Worm (Caenorhabditis elegans): ENCODE results near the gene tag-340.
A peak's percentile ranks its signal among the peaks of the same experiment; 100 is the strongest.

tag-340 gene

ce11 chrIII:4917960-4918712, 17.8 kb downstream of the tag-340 start, which contains the start of gene rpb-8 (continued):
- TF ChIP-seq dve-1 (tag; optimal IDR thresholded peaks at IDR 0.05; ENCODE audit: insufficient read depth): peak; percentile 9
- no peak for TF ChIP-seq nhr-28 (tag; optimal IDR thresholded peaks at IDR 0.05)
- no peak for TF ChIP-seq egl-27 (tag; optimal IDR thresholded peaks at IDR 0.05)
- TF ChIP-seq ceh-82 (tag; optimal IDR thresholded peaks at IDR 0.05): no peak
- no peak for TF ChIP-seq nhr-237 (tag; optimal IDR thresholded peaks at IDR 0.05)
- no peak for TF ChIP-seq lin-15B (tag; optimal IDR thresholded peaks at IDR 0.05)
- TF ChIP-seq daf-16 (GFP tag; optimal IDR thresholded peaks at IDR 0.05): no peak
- peak; percentile 44 for TF ChIP-seq daf-16 (tag; optimal IDR thresholded peaks at IDR 0.05)
- no peak for TF ChIP-seq ztf-7 (tag; optimal IDR thresholded peaks at IDR 0.05)
- TF ChIP-seq mes-2 (tag; optimal IDR thresholded peaks at IDR 0.05; ENCODE audit: poor library complexity, severe bottlenecking): peak; percentile 76
- TF ChIP-seq ceh-44 (GFP tag; IDR thresholded peaks at IDR 0.05): no peak
- no peak for TF ChIP-seq F37D6.2 (tag; optimal IDR thresholded peaks at IDR 0.05)
- 0 out of 2 replicates have a peak, but pooled peaks have one; percentile 34 for TF ChIP-seq dmd-6 (GFP tag; IDR thresholded peaks at IDR 0.05)
- no peak for TF ChIP-seq ztf-11 (tag; optimal IDR thresholded peaks at IDR 0.05)
- no peak for TF ChIP-seq lim-7 (GFP tag; IDR thresholded peaks at IDR 0.05)
- TF ChIP-seq lir-3 (tag; optimal IDR thresholded peaks at IDR 0.05): no peak
- TF ChIP-seq duxl-1 (tag; optimal IDR thresholded peaks at IDR 0.05; ENCODE audit: poor library complexity): no peak
- TF ChIP-seq snpc-1.2 (GFP tag; IDR thresholded peaks at IDR 0.05): no peak
- TF ChIP-seq ceh-32 (tag; optimal IDR thresholded peaks at IDR 0.05; ENCODE audit: poor library complexity): no peak
- TF ChIP-seq D1046.2 (GFP tag; IDR thresholded peaks at IDR 0.05): no peak
- no peak for TF ChIP-seq sdz-12 (GFP tag; optimal IDR thresholded peaks at IDR 0.05)
- no peak for TF ChIP-seq zag-1 (tag; optimal IDR thresholded peaks at IDR 0.05)
- no peak for TF ChIP-seq Y5F2A.4 (GFP tag; optimal IDR thresholded peaks at IDR 0.05)
- no peak for TF ChIP-seq nhr-10 (tag; optimal IDR thresholded peaks at IDR 0.05)
- peak; percentile 34 for TF ChIP-seq mep-1 (tag; optimal IDR thresholded peaks at IDR 0.05)
- TF ChIP-seq F44E2.7 (GFP tag; IDR thresholded peaks at IDR 0.05): no peak
- TF ChIP-seq ama-1 (optimal IDR thresholded peaks at IDR 0.05): no peak
- peak; percentile 90 for TF ChIP-seq dpl-1 (GFP tag; optimal IDR thresholded peaks at IDR 0.05)
- TF ChIP-seq hmg-1.1 (GFP tag; IDR thresholded peaks at IDR 0.05): no peak
- TF ChIP-seq skn-1 (tag; optimal IDR thresholded peaks at IDR 0.05): no peak
- TF ChIP-seq aly-2 (tag; optimal IDR thresholded peaks at IDR 0.05): no peak
- no peak for TF ChIP-seq fos-1 (tag; optimal IDR thresholded peaks at IDR 0.05)
- no peak for TF ChIP-seq pha-4 (GFP tag; IDR thresholded peaks at IDR 0.05)
- no peak for TF ChIP-seq pha-4 (tag; optimal IDR thresholded peaks at IDR 0.05)
- no peak for TF ChIP-seq aha-1 (tag)

ce11 chrIII:4918906-4919305, 18.6 kb downstream of the tag-340 start:
- TF ChIP-seq unc-39 (tag; optimal IDR thresholded peaks at IDR 0.05) (no peak), unc-62 (GFP tag; optimal IDR thresholded peaks at IDR 0.05 in 1 of 2) (peak in 1 of 2 experiments; percentile 95), unc-62 (tag; optimal IDR thresholded peaks at IDR 0.05) (no peak), nhr-111 (GFP tag; optimal IDR thresholded peaks at IDR 0.05) (no peak)

- TF ChIP-seq tra-1 (GFP tag; IDR thresholded peaks at IDR 0.05) (no peak), php-3 (GFP tag; IDR thresholded peaks at IDR 0.05) (no peak), nhr-237 (tag; optimal IDR thresholded peaks at IDR 0.05) (no peak), dmd-8 (GFP tag; IDR thresholded peaks at IDR 0.05) (no peak), Y105C5A.15 (GFP tag; IDR thresholded peaks at IDR 0.05) (no peak), saeg-2 (GFP tag; IDR thresholded peaks at IDR 0.05) (no peak), mxl-2 (GFP tag; conservative IDR thresholded peaks at IDR 0.05) (no peak), nhr-77 (tag; optimal IDR thresholded peaks at IDR 0.05) (no peak), unc-39 (tag; optimal IDR thresholded peaks at IDR 0.05) (no peak), Y5F2A.4 (GFP tag; optimal IDR thresholded peaks at IDR 0.05) (no peak), lin-29 (GFP tag; IDR thresholded peaks at IDR 0.05) (no peak)
Measured at ce11 chrIII:4920221-4920620, 19.9 kb downstream of the tag-340 start, which contains the start of gene ula-1. Gene ula-1 (minus strand): TSS chrIII:4920321.
